Fruit fly (Drosophila melanogaster) whole organism, embryonic: ENCODE data around the gene c12.2.

Experiments used
- CG10209 ChIP-seq: fragments of 200-800 bp; sonication (Bioruptor generic); optimal IDR thresholded peaks from 3 replicates; lab custom pipeline; 2017; ENCODE audit warnings: missing biosample characterization, mild to moderate bottlenecking, missing genetic modification characterization, missing genetic modification reagents
- CG1024 ChIP-seq: fragments of 200-800 bp; sonication (Bioruptor generic); IDR thresholded peaks from 2 replicates; pipeline ENCODE4 v1.3.6; 2022; ENCODE audit warnings: missing biosample characterization, missing genetic modification characterization
- CG11504 ChIP-seq: fragments of 200-800 bp; sonication (Bioruptor generic); optimal IDR thresholded peaks from 3 replicates; lab custom pipeline; 2019; ENCODE audit warnings: missing biosample characterization, mild to moderate bottlenecking, missing genetic modification characterization, moderate library complexity
- CG1529 ChIP-seq: fragments of 200-800 bp; sonication (Bioruptor generic); optimal IDR thresholded peaks from 3 replicates; lab custom pipeline; 2018; ENCODE audit warnings: missing biosample characterization, missing genetic modification characterization
- CG17568 ChIP-seq: fragments of 200-800 bp; sonication (Bioruptor generic); optimal IDR thresholded peaks from 2 replicates; lab custom pipeline; 2018; ENCODE audit warnings: missing biosample characterization, mild to moderate bottlenecking, missing genetic modification characterization, moderate library complexity
- CG17829 ChIP-seq: fragments of 200-800 bp; optimal IDR thresholded peaks from 2 replicates; lab custom pipeline; 2019; ENCODE audit warnings: missing biosample characterization, mild to moderate bottlenecking, missing genetic modification characterization, moderate library complexity
- CG4282 ChIP-seq: fragments of 200-800 bp; sonication (Bioruptor generic); optimal IDR thresholded peaks from 2 replicates; lab custom pipeline; 2016; ENCODE audit warnings: missing biosample characterization, missing genetic modification characterization
- CG5245 ChIP-seq: fragments of 200-800 bp; sonication (Bioruptor generic); optimal IDR thresholded peaks from 3 replicates; lab custom pipeline; 2016; ENCODE audit warnings: missing biosample characterization, missing genetic modification characterization
- CG6791 ChIP-seq: fragments of 200-800 bp; sonication (Bioruptor generic); IDR thresholded peaks from 3 replicates; pipeline ENCODE4 v1.3.6; 2022; ENCODE audit warnings: missing biosample characterization, missing genetic modification characterization; ENCODE audit not compliant: partially characterized antibody
- CG6813 ChIP-seq: fragments of 200-800 bp; sonication (Bioruptor generic); optimal IDR thresholded peaks from 2 replicates; lab custom pipeline; 2017; ENCODE audit warnings: missing biosample characterization, missing genetic modification characterization, mild to moderate bottlenecking, moderate library complexity, missing genetic modification reagents
- CG7745 ChIP-seq: fragments of 200-800 bp; sonication (Bioruptor generic); optimal IDR thresholded peaks from 2 replicates; lab custom pipeline; 2018; ENCODE audit warnings: missing biosample characterization, mild to moderate bottlenecking, missing genetic modification characterization, moderate library complexity
- CG9215 ChIP-seq: fragments of 200-800 bp; sonication (Bioruptor generic); IDR thresholded peaks from 2 replicates; pipeline ENCODE4 v1.3.6; 2022; ENCODE audit warnings: missing biosample characterization, missing genetic modification characterization
- CG9876 ChIP-seq: fragments of 200-800 bp; sonication (Bioruptor generic); optimal IDR thresholded peaks from 2 replicates; lab custom pipeline; 2016; ENCODE audit warnings: missing biosample characterization, missing genetic modification characterization
- Dad ChIP-seq: fragments of 200-800 bp; sonication (Bioruptor generic); optimal IDR thresholded peaks from 3 replicates; lab custom pipeline; 2016; ENCODE audit warnings: missing biosample characterization, missing genetic modification characterization
- Doc2 ChIP-seq: fragments of 200-800 bp; sonication (Bioruptor generic); IDR thresholded peaks from 2 replicates; pipeline ENCODE4 v1.3.6; 2022; ENCODE audit warnings: missing biosample characterization, missing genetic modification characterization
- Doc3 ChIP-seq: fragments of 200-800 bp; sonication (Bioruptor generic); IDR thresholded peaks from 3 replicates; pipeline ENCODE4 v1.3.6; 2022; ENCODE audit warnings: missing biosample characterization, missing genetic modification characterization; ENCODE audit not compliant: partially characterized antibody
- Dp ChIP-seq: fragments of 200-800 bp; sonication (Bioruptor generic); optimal IDR thresholded peaks from 2 replicates; lab custom pipeline; 2018; ENCODE audit warnings: missing biosample characterization, mild to moderate bottlenecking, missing genetic modification characterization, moderate library complexity
- ERR ChIP-seq: fragments of 200-800 bp; sonication (Bioruptor generic); optimal IDR thresholded peaks from 2 replicates; lab custom pipeline; 2016; ENCODE audit warnings: missing biosample characterization, missing genetic modification characterization
- GATAe ChIP-seq: fragments of 200-800 bp; sonication (Bioruptor generic); conservative IDR thresholded peaks from 2 replicates; pipeline ENCODE4 v1.3.6; 2022; ENCODE audit warnings: missing biosample characterization, missing genetic modification characterization
- Hmr ChIP-seq: fragments of 200-800 bp; sonication (Bioruptor generic); optimal IDR thresholded peaks from 3 replicates; lab custom pipeline; 2017; ENCODE audit warnings: mild to moderate bottlenecking, missing biosample characterization, missing genetic modification reagents, missing genetic modification characterization
- MESR4 ChIP-seq: fragments of 200-800 bp; sonication (Bioruptor generic); optimal IDR thresholded peaks from 2 replicates; lab custom pipeline; 2018; ENCODE audit warnings: missing biosample characterization, mild to moderate bottlenecking, missing genetic modification characterization, moderate library complexity
- Mrtf ChIP-seq: fragments of 200-800 bp; sonication (Bioruptor generic); IDR thresholded peaks from 3 replicates; pipeline ENCODE4 v1.3.6; 2022; ENCODE audit warnings: missing biosample characterization, missing genetic modification characterization
- Scr ChIP-seq: fragments of 200-800 bp; sonication (Bioruptor generic); IDR thresholded peaks from 2 replicates; pipeline ENCODE4 v1.3.6; 2022; ENCODE audit warnings: missing biosample characterization, missing genetic modification characterization; ENCODE audit not compliant: partially characterized antibody
- Side ChIP-seq: fragments of 200-800 bp; sonication (Bioruptor generic); optimal IDR thresholded peaks from 2 replicates; lab custom pipeline; 2016; ENCODE audit warnings: missing biosample characterization, missing genetic modification characterization
- Six4 ChIP-seq: fragments of 200-800 bp; sonication (Bioruptor generic); optimal IDR thresholded peaks from 2 replicates; lab custom pipeline; 2016; ENCODE audit warnings: missing biosample characterization, missing genetic modification characterization
- Sox100B ChIP-seq: fragments of 200-800 bp; sonication (Bioruptor generic); optimal IDR thresholded peaks from 3 replicates; lab custom pipeline; 2018; ENCODE audit warnings: missing biosample characterization, mild to moderate bottlenecking, missing genetic modification characterization
- Sry-β ChIP-seq: fragments of 200-800 bp; sonication (Bioruptor generic); optimal IDR thresholded peaks from 2 replicates; lab custom pipeline; 2018; ENCODE audit warnings: missing biosample characterization, mild to moderate bottlenecking, missing genetic modification characterization, moderate library complexity
- Sry-δ ChIP-seq: fragments of 200-800 bp; sonication (Bioruptor generic); optimal IDR thresholded peaks from 2 replicates; lab custom pipeline; 2016; ENCODE audit warnings: missing biosample characterization, missing genetic modification characterization
- bigmax ChIP-seq: fragments of 200-800 bp; sonication (Bioruptor generic); optimal IDR thresholded peaks from 2 replicates; lab custom pipeline; 2018; ENCODE audit warnings: missing biosample characterization, mild to moderate bottlenecking, missing genetic modification characterization
- bowl ChIP-seq: fragments of 200-800 bp; sonication (Bioruptor generic); IDR thresholded peaks from 2 replicates; pipeline ENCODE4 v1.3.6; 2022; ENCODE audit warnings: missing biosample characterization, missing genetic modification characterization
- br ChIP-seq: fragments of >200 bp; optimal IDR thresholded peaks from 2 replicates; lab custom pipeline; 2017
- dan ChIP-seq: fragments of 200-800 bp; sonication (Bioruptor generic); IDR thresholded peaks from 2 replicates; pipeline ENCODE4 v1.3.6; 2022; ENCODE audit warnings: missing biosample characterization, missing genetic modification characterization
- dimm ChIP-seq: fragments of 200-800 bp; sonication (Bioruptor generic); IDR thresholded peaks from 2 replicates; pipeline ENCODE4 v1.3.6; 2022; ENCODE audit warnings: missing biosample characterization, missing genetic modification characterization
- dysf ChIP-seq: fragments of 200-800 bp; sonication (Bioruptor generic); IDR thresholded peaks from 3 replicates; pipeline ENCODE4 v1.3.6; 2022; ENCODE audit warnings: missing biosample characterization, missing genetic modification characterization
- fru ChIP-seq: fragments of >200 bp; optimal IDR thresholded peaks from 2 replicates; lab custom pipeline; 2017
- gro ChIP-seq: fragments of 200-800 bp; sonication (Bioruptor generic); optimal IDR thresholded peaks from 2 replicates; lab custom pipeline; 2016; ENCODE audit warnings: missing biosample characterization, missing genetic modification characterization
- inv ChIP-seq: fragments of 200-800 bp; sonication (Bioruptor generic); IDR thresholded peaks from 2 replicates; pipeline ENCODE4 v1.3.6; 2022; ENCODE audit warnings: missing biosample characterization, missing genetic modification characterization; ENCODE audit not compliant: partially characterized antibody
- jing ChIP-seq: fragments of 200-800 bp; sonication (Bioruptor generic); optimal IDR thresholded peaks from 2 replicates; lab custom pipeline; 2018; ENCODE audit warnings: missing biosample characterization, mild to moderate bottlenecking, missing genetic modification characterization
- maf-S ChIP-seq: fragments of 200-800 bp; sonication (Bioruptor generic); optimal IDR thresholded peaks from 2 replicates; lab custom pipeline; 2016; ENCODE audit warnings: missing biosample characterization, missing genetic modification characterization
- pan ChIP-seq, 4 experiments: fragments of >200 bp in 3 of 4; fragments of 200-800 bp in 1 of 4; sonication (Bioruptor generic) in 1 of 4; optimal IDR thresholded peaks in 3 of 4; IDR thresholded peaks in 1 of 4; 2 replicates each; pipeline versions ENCODE4 v1.3.6 to Lab custom; 2017 to 2022; ENCODE audit warnings: missing biosample characterization in 2 of 4, missing genetic modification characterization in 2 of 4, mixed read lengths in 1 of 4
- pho ChIP-seq: fragments of 200-800 bp; sonication (Bioruptor generic); optimal IDR thresholded peaks from 2 replicates; lab custom pipeline; 2016; ENCODE audit warnings: missing biosample characterization, missing genetic modification characterization
- pnt ChIP-seq: fragments of 200-800 bp; sonication (Bioruptor generic); optimal IDR thresholded peaks from 3 replicates; lab custom pipeline; 2016; ENCODE audit warnings: missing biosample characterization, missing genetic modification characterization
- pum ChIP-seq: fragments of 200-800 bp; sonication (Bioruptor generic); optimal IDR thresholded peaks from 2 replicates; lab custom pipeline; 2016; ENCODE audit warnings: missing biosample characterization, missing genetic modification characterization
- sc ChIP-seq, 3 experiments: fragments of >200 bp in 2 of 3; fragments of 200-800 bp in 1 of 3; sonication (Bioruptor generic) in 1 of 3; optimal IDR thresholded peaks; 2 replicates in 2 of 3; 3 replicates in 1 of 3; lab custom pipeline; 2017; ENCODE audit warnings: mild to moderate bottlenecking in 1 of 3, missing biosample characterization in 1 of 3, missing genetic modification characterization in 1 of 3, missing genetic modification reagents in 1 of 3
- ssp ChIP-seq: fragments of 200-800 bp; sonication (Bioruptor generic); IDR thresholded peaks from 2 replicates; pipeline ENCODE4 v1.3.6; 2022; ENCODE audit warnings: missing biosample characterization, missing genetic modification characterization
- tin ChIP-seq: fragments of 200-800 bp; sonication (Bioruptor generic); optimal IDR thresholded peaks from 3 replicates; lab custom pipeline; 2016; ENCODE audit warnings: missing biosample characterization, missing genetic modification characterization
- unc-4 ChIP-seq: fragments of 200-800 bp; sonication (Bioruptor generic); IDR thresholded peaks from 2 replicates; pipeline ENCODE4 v1.3.6; 2022; ENCODE audit warnings: missing biosample characterization, missing genetic modification characterization; ENCODE audit not compliant: partially characterized antibody
- vfl ChIP-seq: fragments of 200-800 bp; sonication (Bioruptor generic); optimal IDR thresholded peaks from 2 replicates; lab custom pipeline; 2016; ENCODE audit warnings: missing biosample characterization, missing genetic modification characterization
- wek ChIP-seq: fragments of 200-800 bp; sonication (Bioruptor generic); optimal IDR thresholded peaks from 3 replicates; lab custom pipeline; 2018; ENCODE audit warnings: missing biosample characterization, mild to moderate bottlenecking, missing genetic modification characterization, moderate library complexity
- z ChIP-seq: fragments of 200-800 bp; sonication (Bioruptor generic); IDR thresholded peaks from 3 replicates; pipeline ENCODE4 v1.3.6; 2022; ENCODE audit warnings: missing biosample characterization, missing genetic modification characterization

The c12.2 gene

DNA sequence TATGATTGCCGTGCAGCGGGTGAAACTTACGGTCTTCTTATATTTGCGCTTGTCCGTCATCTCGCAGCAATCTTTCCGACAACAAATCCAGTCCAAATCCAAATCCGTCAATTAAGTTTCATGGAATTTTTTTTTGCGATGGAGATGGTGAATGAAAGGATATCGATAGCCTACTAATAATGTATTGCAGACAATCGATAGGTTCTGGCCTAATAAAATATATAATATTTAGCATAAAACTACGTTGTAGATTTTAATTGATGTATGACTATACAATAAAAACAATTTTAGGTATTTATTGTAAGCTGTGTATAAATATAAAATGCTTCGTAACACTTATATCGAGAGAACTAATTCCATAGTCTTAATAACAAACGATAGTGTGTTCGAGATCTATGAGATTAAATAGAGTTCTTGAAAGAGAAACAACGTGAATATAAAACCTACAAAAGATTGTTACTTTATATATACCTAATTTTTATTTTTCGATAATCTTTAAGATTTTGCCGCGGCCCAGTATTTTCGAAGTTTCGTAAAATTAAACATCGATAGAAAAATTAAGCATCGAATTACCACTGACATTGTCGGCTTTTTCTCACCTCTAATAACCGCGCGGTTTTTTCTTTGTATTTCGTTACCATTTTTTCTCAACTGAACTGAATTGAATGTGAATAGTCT lies 46.2 kb upstream of the c12.2 start, which contains the start of the genes Cfp1 and Aladin (continued):
- TF ChIP-seq CG1024 (GFP tag; lab: Robert Waterston, UW) (no peak), fru (no peak), CG10209 (GFP tag; lab: Kevin White, UChicago) (no peak), MESR4 (GFP tag; lab: Kevin White, UChicago) (peak; percentile 55), bigmax (no peak), sc (optimal IDR thresholded peaks at IDR 0.05; lab: Kevin White, UChicago) (no peak), sc (GFP tag; optimal IDR thresholded peaks at IDR 0.05; lab: Kevin White, UChicago) (no peak), vfl (GFP tag; lab: Kevin White, UChicago) (no peak), z (no peak), CG1529 (GFP tag; lab: Kevin White, UChicago) (no peak), CG5245 (GFP tag; lab: Kevin White, UChicago) (no peak), tin (no peak), CG17568 (GFP tag; lab: Kevin White, UChicago) (no peak), Doc3 (GFP tag; lab: Robert Waterston, UW) (0 out of 3 replicates have a peak, but pooled peaks have one; percentile 24), CG17829 (tag; lab: Kevin White, UChicago) (no peak), Side (GFP tag; lab: Kevin White, UChicago) (no peak), bowl (GFP tag; lab: Robert Waterston, UW) (no peak), dimm (GFP tag; lab: Robert Waterston, UW) (no peak), inv (GFP tag; lab: Robert Waterston, UW) (peak; percentile 43), Six4 (no peak), CG7745 (no peak), Dad (GFP tag; lab: Kevin White, UChicago) (no peak), Sox100B (GFP tag; lab: Kevin White, UChicago) (no peak), Scr (GFP tag; lab: Robert Waterston, UW) (peak; percentile 72), dan (no peak), Mrtf (GFP tag; lab: Robert Waterston, UW) (no peak), unc-4 (GFP tag; lab: Robert Waterston, UW) (peak; percentile 60; the same call in 1 of the 2 replicates), maf-S (GFP tag; lab: Kevin White, UChicago) (no peak), GATAe (GFP tag; lab: Robert Waterston, UW) (no peak), Hmr (GFP tag; lab: Kevin White, UChicago) (no peak), CG4282 (no peak), Sry-δ (GFP tag; lab: Kevin White, UChicago) (peak; percentile 71), ERR (GFP tag; lab: Kevin White, UChicago) (no peak), dysf (no peak), pan (optimal IDR thresholded peaks at IDR 0.05; lab: Kevin White, UChicago) (no peak), pan (GFP tag; optimal IDR thresholded peaks at IDR 0.05 in 1 of 2, IDR thresholded peaks at IDR 0.05 in 1 of 2) (no peak), Sry-β (GFP tag; lab: Kevin White, UChicago) (no peak), jing (GFP tag; lab: Kevin White, UChicago) (no peak), CG6813 (GFP tag; lab: Kevin White, UChicago) (no peak), gro (GFP tag; lab: Kevin White, UChicago) (no peak), CG9876 (GFP tag; lab: Kevin White, UChicago) (no peak), Doc2 (GFP tag; lab: Robert Waterston, UW) (no peak), Dp (GFP tag; lab: Kevin White, UChicago) (peak; percentile 66), CG6791 (GFP tag; lab: Robert Waterston, UW) (peak; percentile 40; the same call in 1 of the 3 replicates), pnt (no peak), br (lab: Kevin White, UChicago) (no peak), CG11504 (no peak), ssp (GFP tag; lab: Robert Waterston, UW) (no peak), wek (no peak), pum (no peak), CG9215 (GFP tag; lab: Robert Waterston, UW) (no peak), pho (GFP tag; lab: Kevin White, UChicago) (no peak)
